Worm (Caenorhabditis elegans) whole organism, young adult: ENCODE measurements around the gene F41H10.3.

Experiments used
- B0019.2 ChIP-seq: fragments of 200-800 bp; sonication (Bioruptor generic); conservative IDR thresholded peaks from 2 replicates; pipeline ENCODE4 v1.3.6; 2022; ENCODE audit warnings: missing genetic modification reagents, missing genetic modification characterization, missing compliant biosample characterization
- B0035.1 ChIP-seq: sonication (generic microtip); optimal IDR thresholded peaks from 2 replicates; lab custom pipeline; 2016; ENCODE audit warnings: missing genetic modification characterization, mild to moderate bottlenecking, missing compliant biosample characterization, missing genotype, missing genetic modification reagents
- B0336.3 ChIP-seq: fragments of 200-800 bp; sonication (Bioruptor generic); IDR thresholded peaks from 2 replicates; pipeline ENCODE4 v1.3.6; 2022; ENCODE audit warnings: missing genetic modification characterization, missing compliant biosample characterization
- C17E4.6 ChIP-seq: fragments of 200-800 bp; sonication (Bioruptor generic); IDR thresholded peaks from 2 replicates; pipeline ENCODE4 v1.3.6; 2022; ENCODE audit warnings: missing genetic modification reagents, missing genetic modification characterization, missing compliant biosample characterization
- D2030.7 ChIP-seq: fragments of 200-800 bp; sonication (Bioruptor generic); IDR thresholded peaks from 2 replicates; pipeline ENCODE4 v1.3.6; 2022; ENCODE audit warnings: missing genetic modification reagents, missing genetic modification characterization, missing compliant biosample characterization
- F23B12.7 ChIP-seq: sonication (generic microtip); optimal IDR thresholded peaks from 2 replicates; lab custom pipeline; 2017; ENCODE audit warnings: missing genetic modification characterization, mild to moderate bottlenecking, missing compliant biosample characterization, antibody characterized with exemption, moderate library complexity; ENCODE audit not compliant: insufficient read depth
- F39B2.1 ChIP-seq: fragments of 200-800 bp; sonication (Bioruptor generic); IDR thresholded peaks from 2 replicates; pipeline ENCODE4 v1.3.6; 2022; ENCODE audit warnings: missing genetic modification reagents, missing genetic modification characterization, missing compliant biosample characterization
- F49E8.2 ChIP-seq: sonication (generic microtip); optimal IDR thresholded peaks from 3 replicates; lab custom pipeline; 2017; ENCODE audit warnings: missing genetic modification characterization, mild to moderate bottlenecking, missing compliant biosample characterization, antibody characterized with exemption, moderate library complexity; ENCODE audit not compliant: insufficient read depth
- F52B5.7 ChIP-seq: sonication (generic microtip); optimal IDR thresholded peaks from 2 replicates; lab custom pipeline; 2016; ENCODE audit warnings: mild to moderate bottlenecking, missing genetic modification characterization, missing compliant biosample characterization
- F55B11.4 ChIP-seq: sonication (generic microtip); optimal IDR thresholded peaks from 2 replicates; lab custom pipeline; 2016; ENCODE audit warnings: missing compliant biosample characterization, missing genetic modification characterization, borderline replicate concordance; ENCODE audit not compliant: insufficient read depth
- K11D2.4 ChIP-seq: fragments of 200-800 bp; sonication (Bioruptor generic); IDR thresholded peaks from 2 replicates; pipeline ENCODE4 v1.3.6; 2022; ENCODE audit warnings: missing genetic modification reagents, missing genetic modification characterization, missing compliant biosample characterization
- Y67H2A.10 ChIP-seq: fragments of 200-800 bp; sonication (Bioruptor generic); conservative IDR thresholded peaks from 2 replicates; pipeline ENCODE4 v1.3.6; 2022; ENCODE audit warnings: missing genetic modification reagents, missing genetic modification characterization, missing compliant biosample characterization
- aptf-2 ChIP-seq: fragments of 200-800 bp; sonication (Bioruptor generic); conservative IDR thresholded peaks from 2 replicates; pipeline ENCODE4 v1.3.6; 2022; ENCODE audit warnings: missing genetic modification reagents, missing genetic modification characterization, missing compliant biosample characterization
- aptf-3 ChIP-seq: fragments of 200-800 bp; sonication (Bioruptor generic); IDR thresholded peaks from 2 replicates; pipeline ENCODE4 v1.3.6; 2022; ENCODE audit warnings: missing genetic modification characterization, missing compliant biosample characterization
- athp-1 ChIP-seq: sonication (generic microtip); optimal IDR thresholded peaks from 2 replicates; lab custom pipeline; 2017; ENCODE audit warnings: mild to moderate bottlenecking, missing genetic modification characterization, missing compliant biosample characterization
- attf-6 ChIP-seq: fragments of 200-800 bp; sonication (Bioruptor generic); IDR thresholded peaks from 2 replicates; pipeline ENCODE4 v1.3.6; 2022; ENCODE audit warnings: missing genetic modification reagents, missing genetic modification characterization, missing compliant biosample characterization
- bed-1 ChIP-seq: fragments of 200-800 bp; sonication (Bioruptor generic); IDR thresholded peaks from 2 replicates; pipeline ENCODE4 v1.3.6; 2022; ENCODE audit warnings: missing genetic modification reagents, missing genetic modification characterization, missing compliant biosample characterization
- bed-2 ChIP-seq: fragments of 200-800 bp; sonication (Bioruptor generic); IDR thresholded peaks from 2 replicates; pipeline ENCODE4 v1.3.6; 2022; ENCODE audit warnings: missing genetic modification reagents, missing genetic modification characterization, missing compliant biosample characterization
- ceh-100 ChIP-seq: fragments of 200-800 bp; sonication (Bioruptor generic); IDR thresholded peaks from 2 replicates; pipeline ENCODE4 v1.3.6; 2022; ENCODE audit warnings: missing genetic modification reagents, missing genetic modification characterization, missing compliant biosample characterization
- ceh-40 ChIP-seq: fragments of 200-800 bp; sonication (Bioruptor generic); IDR thresholded peaks from 2 replicates; pipeline ENCODE4 v1.3.6; 2022; ENCODE audit warnings: missing genetic modification characterization, missing compliant biosample characterization
- ceh-58 ChIP-seq: fragments of 200-800 bp; sonication (Bioruptor generic); IDR thresholded peaks from 2 replicates; pipeline ENCODE4 v1.3.6; 2022; ENCODE audit warnings: missing genetic modification characterization, missing compliant biosample characterization
- dox-1 ChIP-seq: fragments of 200-800 bp; sonication (Bioruptor generic); IDR thresholded peaks from 2 replicates; pipeline ENCODE4 v1.3.6; 2022; ENCODE audit warnings: missing genetic modification reagents, missing genetic modification characterization, missing compliant biosample characterization
- dpff-1 ChIP-seq: sonication (generic microtip); optimal IDR thresholded peaks from 2 replicates; lab custom pipeline; 2017; ENCODE audit warnings: mild to moderate bottlenecking, missing genetic modification characterization, missing compliant biosample characterization
- dpl-1 ChIP-seq: fragments of 150-350 bp; optimal IDR thresholded peaks from 2 replicates; lab custom pipeline; 2014; ENCODE audit warnings: missing biosample characterization, missing genetic modification reagents, missing genetic modification characterization
- egrh-3 ChIP-seq: fragments of 200-800 bp; sonication (Bioruptor generic); IDR thresholded peaks from 2 replicates; pipeline ENCODE4 v1.3.6; 2022; ENCODE audit warnings: missing genetic modification reagents, missing genetic modification characterization, missing compliant biosample characterization
- ets-4 ChIP-seq: fragments of 200-800 bp; sonication (Bioruptor generic); optimal IDR thresholded peaks from 2 replicates; lab custom pipeline; 2018; ENCODE audit warnings: mild to moderate bottlenecking, missing genetic modification characterization, missing compliant biosample characterization
- fkh-3 ChIP-seq: sonication (generic microtip); optimal IDR thresholded peaks from 2 replicates; lab custom pipeline; 2016; ENCODE audit warnings: mild to moderate bottlenecking, missing genetic modification characterization, missing compliant biosample characterization
- hlh-12 ChIP-seq: sonication (generic microtip); optimal IDR thresholded peaks from 2 replicates; lab custom pipeline; 2016; ENCODE audit warnings: missing genetic modification characterization, missing compliant biosample characterization
- hmg-1.2 ChIP-seq: fragments of 200-800 bp; sonication (Bioruptor generic); IDR thresholded peaks from 2 replicates; pipeline ENCODE4 v1.3.6; 2022; ENCODE audit warnings: missing genetic modification reagents, missing genetic modification characterization, missing compliant biosample characterization
- hrde-1 ChIP-seq: sonication (generic microtip); optimal IDR thresholded peaks from 2 replicates; lab custom pipeline; 2016; ENCODE audit warnings: missing genetic modification characterization, mild to moderate bottlenecking, missing compliant biosample characterization, moderate library complexity, missing genotype, missing genetic modification reagents, borderline replicate concordance
- lin-35 ChIP-seq, 3 experiments: fragments of 150-350 bp in 2 of 3; sonication (generic microtip) in 1 of 3; optimal IDR thresholded peaks; 2 replicates each; lab custom pipeline; 2014 to 2018; ENCODE audit warnings: missing biosample characterization in 3 of 3, missing genetic modification characterization in 3 of 3, missing genetic modification reagents in 3 of 3
- lin-40 ChIP-seq: sonication (generic microtip); optimal IDR thresholded peaks from 2 replicates; lab custom pipeline; 2016; ENCODE audit warnings: missing genetic modification characterization, mild to moderate bottlenecking, missing compliant biosample characterization, missing genotype, missing genetic modification reagents
- lsl-1 ChIP-seq: fragments of 200-800 bp; sonication (Bioruptor generic); optimal IDR thresholded peaks from 2 replicates; lab custom pipeline; 2018; ENCODE audit warnings: mild to moderate bottlenecking, missing genetic modification characterization, moderate library complexity, missing compliant biosample characterization
- madf-8 ChIP-seq: fragments of 200-800 bp; sonication (Bioruptor generic); conservative IDR thresholded peaks from 2 replicates; pipeline ENCODE4 v1.3.6; 2022; ENCODE audit warnings: missing genetic modification reagents, missing genetic modification characterization, missing compliant biosample characterization
- mcd-1 ChIP-seq: fragments of 200-800 bp; sonication (Bioruptor generic); IDR thresholded peaks from 2 replicates; pipeline ENCODE4 v1.3.6; 2022; ENCODE audit warnings: missing genetic modification reagents, missing genetic modification characterization, missing compliant biosample characterization
- mxl-1 ChIP-seq: sonication (generic microtip); optimal IDR thresholded peaks from 2 replicates; lab custom pipeline; 2016; ENCODE audit warnings: missing genetic modification characterization, missing compliant biosample characterization
- nhr-80 ChIP-seq: sonication (generic microtip); optimal IDR thresholded peaks from 2 replicates; lab custom pipeline; 2016; ENCODE audit warnings: missing genetic modification characterization, missing compliant biosample characterization
- rcor-1 ChIP-seq: fragments of 200-800 bp; sonication (Bioruptor generic); IDR thresholded peaks from 2 replicates; pipeline ENCODE4 v1.3.6; 2022; ENCODE audit warnings: missing genetic modification reagents, missing genetic modification characterization, missing compliant biosample characterization
- sdz-38 ChIP-seq: sonication (generic microtip); optimal IDR thresholded peaks from 2 replicates; lab custom pipeline; 2016; ENCODE audit warnings: missing genotype, missing genetic modification characterization, missing compliant biosample characterization
- sea-2 ChIP-seq: fragments of 200-800 bp; sonication (Bioruptor generic); IDR thresholded peaks from 2 replicates; pipeline ENCODE4 v1.3.6; 2022; ENCODE audit warnings: missing genetic modification characterization, missing compliant biosample characterization
- snpc-4 ChIP-seq, 5 experiments: fragments of 150-350 bp in 1 of 5; sonication (generic microtip) in 4 of 5; optimal IDR thresholded peaks; 2 replicates each; lab custom pipeline; 2014 to 2018; ENCODE audit warnings: missing genetic modification characterization in 5 of 5, missing biosample characterization in 3 of 5, antibody characterized with exemption in 2 of 5, mild to moderate bottlenecking in 2 of 5, missing compliant biosample characterization in 2 of 5, missing genotype in 2 of 5, moderate library complexity in 2 of 5, missing genetic modification reagents in 1 of 5
- somi-1 ChIP-seq: fragments of 200-800 bp; sonication (Bioruptor generic); optimal IDR thresholded peaks from 2 replicates; lab custom pipeline; 2018; ENCODE audit warnings: mild to moderate bottlenecking, missing genetic modification characterization, missing compliant biosample characterization
- tlf-1 ChIP-seq: fragments of 200-800 bp; sonication (Bioruptor generic); optimal IDR thresholded peaks from 2 replicates; lab custom pipeline; 2018; ENCODE audit warnings: mild to moderate bottlenecking, missing genetic modification characterization, missing compliant biosample characterization

The F41H10.3 gene

DNA sequence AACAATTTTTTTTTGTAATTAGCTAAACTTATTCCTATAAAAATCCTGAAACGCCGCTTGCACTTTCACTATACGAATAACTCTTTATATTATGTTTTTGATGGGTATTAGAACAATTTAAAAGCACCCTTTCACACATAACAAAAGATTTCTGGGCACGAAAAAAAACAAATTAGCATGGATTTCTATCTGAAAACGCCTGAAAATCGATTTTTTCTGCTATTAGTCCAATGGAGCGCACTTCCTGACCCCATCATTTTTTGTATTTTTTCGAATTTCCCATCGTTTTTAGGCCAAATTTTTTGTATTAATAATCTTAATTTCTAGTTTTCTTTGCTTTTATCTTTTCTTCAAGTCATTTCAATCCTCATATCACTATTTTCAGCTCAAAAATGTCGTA lies at the start of gene F41H10.3:
Gene F41H10.3, plus strand, starts transcription at position 388 of the 400 bp plus-strand sequence.
- TF ChIP-seq madf-8 (no peak), mcd-1 (GFP tag; lab: Robert Waterston, UW) (0 out of 2 replicates have a peak, but pooled peaks have one; percentile 31), B0019.2 (GFP tag; lab: Robert Waterston, UW) (no peak), F52B5.7 (tag; lab: Kevin White, UChicago) (no peak), D2030.7 (GFP tag; lab: Robert Waterston, UW) (no peak), B0035.1 (no peak), bed-2 (GFP tag; lab: Robert Waterston, UW) (no peak)

DNA sequence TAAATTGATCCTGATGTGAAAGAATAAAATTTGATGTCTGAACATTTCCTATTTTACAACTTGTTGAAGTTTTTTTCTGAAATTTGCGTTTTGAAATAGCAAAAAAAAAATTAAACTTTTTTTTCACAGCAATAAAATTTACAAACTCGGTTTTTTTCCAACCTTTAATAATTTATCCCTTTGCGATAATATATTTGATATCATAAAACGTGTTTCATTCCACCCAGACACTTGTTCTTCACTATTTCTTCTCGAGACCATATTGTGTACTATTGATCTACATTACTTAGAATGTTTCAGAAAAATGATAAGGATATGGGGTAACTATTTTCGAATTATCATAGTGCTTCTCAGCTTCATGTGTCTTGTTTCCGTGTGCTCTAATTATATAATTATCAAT lies 43.5 kb upstream of the F41H10.3 start, which contains the start of gene Y4C6B.4:
Gene Y4C6B.4, plus strand, starts transcription at position 301 of the 400 bp plus-strand sequence.
- TF ChIP-seq mxl-1 (tag; lab: Kevin White, UChicago): no peak
- TF ChIP-seq hmg-1.2 (GFP tag; lab: Robert Waterston, UW): no peak
- TF ChIP-seq dpl-1: no peak
- TF ChIP-seq fkh-3 (tag; lab: Kevin White, UChicago): no peak
- no peak for TF ChIP-seq sea-2
- TF ChIP-seq aptf-3 (GFP tag; lab: Robert Waterston, UW): no peak
- TF ChIP-seq lsl-1 (GFP tag; lab: Kevin White, UChicago): no peak
- TF ChIP-seq ceh-40 (GFP tag; lab: Robert Waterston, UW): no peak

DNA sequence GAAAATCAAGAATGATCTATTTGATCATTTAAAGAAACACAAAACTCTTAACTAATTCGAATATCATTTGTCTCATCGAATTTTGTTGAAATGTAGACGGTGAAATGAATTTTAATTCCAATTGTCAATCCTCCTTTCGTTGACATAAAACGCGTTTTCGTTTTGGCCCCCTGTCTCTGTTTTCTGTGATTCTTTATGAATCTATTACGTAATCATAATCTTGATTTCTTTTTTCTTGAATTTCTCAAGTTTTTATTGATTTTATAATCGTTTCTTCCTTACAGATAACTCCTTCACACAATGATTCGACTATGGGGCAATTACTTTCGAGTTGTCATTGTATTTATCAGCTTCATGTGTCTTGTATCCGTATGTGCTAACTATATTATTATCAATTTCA lies 37.4 kb upstream of the F41H10.3 start, which contains the start of gene Y4C6B.3:
Gene Y4C6B.3, plus strand, starts transcription at position 301 of the 400 bp plus-strand sequence.
- no peak for TF ChIP-seq sdz-38
- no peak for TF ChIP-seq F23B12.7 (tag; lab: Kevin White, UChicago)
- TF ChIP-seq K11D2.4 (GFP tag; lab: Robert Waterston, UW): no peak

DNA sequence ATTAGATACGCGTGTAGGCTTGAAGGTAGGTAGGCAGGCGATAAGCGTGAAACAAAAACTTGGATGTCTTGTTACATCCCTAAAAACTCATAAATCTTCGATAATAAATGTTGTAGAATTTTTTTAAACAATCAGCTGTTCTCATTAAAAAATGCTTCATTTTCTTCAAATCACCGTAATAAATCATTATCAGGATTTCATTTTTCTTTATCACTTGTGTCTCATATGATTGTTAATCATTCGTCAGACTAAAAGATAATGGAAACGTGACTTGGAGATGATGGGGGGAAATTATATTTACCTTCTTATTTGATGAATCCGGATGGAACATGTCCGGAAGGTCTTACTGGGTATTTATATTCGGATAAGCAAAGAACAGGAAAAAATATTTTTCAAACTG lies 36.1 kb upstream of the F41H10.3 start:
- TF ChIP-seq somi-1: peak; percentile 4
- no peak for TF ChIP-seq nhr-80

DNA sequence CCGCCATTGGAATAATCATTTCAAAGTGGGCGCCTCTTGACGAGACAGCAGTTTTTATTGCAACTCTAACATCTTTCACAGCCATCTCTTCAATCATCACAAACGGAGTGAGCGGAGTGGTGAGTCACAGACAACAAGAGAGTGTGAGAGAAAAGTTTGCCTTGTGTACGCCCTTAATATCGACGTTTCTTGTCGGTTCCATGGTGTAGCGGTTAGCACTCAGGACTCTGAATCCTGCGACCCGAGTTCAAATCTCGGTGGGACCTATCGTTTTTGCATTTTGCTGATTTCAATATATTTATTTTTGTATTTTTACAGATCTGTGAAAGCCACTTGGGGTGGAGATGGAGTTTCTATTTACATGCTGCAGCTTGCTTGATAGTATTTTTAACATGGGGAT lies 35.1 kb upstream of the F41H10.3 start:
- peak; percentile 31 for TF ChIP-seq athp-1 (tag; lab: Kevin White, UChicago)
- TF ChIP-seq snpc-4 (GFP tag; optimal IDR thresholded peaks at IDR 0.05; lab: Kevin White, UChicago): peak; percentile 77
- peak; percentile 46 to 93 (median 92) for TF ChIP-seq snpc-4 (tag; optimal IDR thresholded peaks at IDR 0.05; lab: Kevin White, UChicago)
- TF ChIP-seq attf-6 (GFP tag; lab: Robert Waterston, UW): peak; percentile 75
- no peak; the same call in 1 of the 2 replicates for TF ChIP-seq dox-1 (GFP tag; lab: Robert Waterston, UW)
- TF ChIP-seq rcor-1 (GFP tag; lab: Robert Waterston, UW): peak; percentile 77
- no peak for TF ChIP-seq Y67H2A.10 (GFP tag; lab: Robert Waterston, UW)
- no peak for TF ChIP-seq bed-1 (GFP tag; lab: Robert Waterston, UW)
- no peak for TF ChIP-seq F49E8.2
- TF ChIP-seq ceh-100 (GFP tag; lab: Robert Waterston, UW): no peak; the same call in 1 of the 2 replicates
- TF ChIP-seq ceh-58 (GFP tag; lab: Robert Waterston, UW): no peak
- peak; percentile 1 for TF ChIP-seq tlf-1
- TF ChIP-seq hrde-1 (tag; lab: Kevin White, UChicago): no peak
- TF ChIP-seq aptf-2 (GFP tag; lab: Robert Waterston, UW): no peak
- no peak for TF ChIP-seq egrh-3 (GFP tag; lab: Robert Waterston, UW)
- no peak for TF ChIP-seq B0336.3 (GFP tag; lab: Robert Waterston, UW)
- TF ChIP-seq F55B11.4: no peak
- no peak for TF ChIP-seq dpff-1 (tag; lab: Kevin White, UChicago)
- no peak for TF ChIP-seq hlh-12
- peak; percentile 43 for TF ChIP-seq lin-40 (tag; lab: Kevin White, UChicago)
- no peak for TF ChIP-seq ets-4 (GFP tag; lab: Kevin White, UChicago)
- TF ChIP-seq lin-35 (GFP tag; optimal IDR thresholded peaks at IDR 0.05; lab: Kevin White, UChicago): no peak
- TF ChIP-seq C17E4.6 (GFP tag; lab: Robert Waterston, UW): no peak
- TF ChIP-seq F39B2.1 (GFP tag; lab: Robert Waterston, UW): no peak
